Worm (Caenorhabditis elegans) whole organism, L1 larva: ENCODE data around the gene F38E9.6.

ENCODE experiments used
- C04F5.9 ChIP-seq: sonication (generic microtip); optimal IDR thresholded peaks from 2 replicates; lab custom pipeline; 2016; ENCODE audit warnings: missing genetic modification characterization, missing compliant biosample characterization
- C34B4.2 ChIP-seq: sonication (generic microtip); optimal IDR thresholded peaks from 2 replicates; lab custom pipeline; 2017; ENCODE audit warnings: mild to moderate bottlenecking, missing genetic modification characterization, missing compliant biosample characterization
- F16B12.6 ChIP-seq: fragments of 150-350 bp; optimal IDR thresholded peaks from 2 replicates; lab custom pipeline; 2014; ENCODE audit warnings: missing biosample characterization, missing genetic modification characterization
- aly-2 ChIP-seq: fragments of 150-350 bp; optimal IDR thresholded peaks from 2 replicates; lab custom pipeline; 2014; ENCODE audit warnings: missing biosample characterization, missing genetic modification characterization
- ama-1 ChIP-seq: fragments of 150-350 bp; optimal IDR thresholded peaks from 2 replicates; lab custom pipeline; 2014
- blmp-1 ChIP-seq: fragments of 150-350 bp; optimal IDR thresholded peaks from 2 replicates; lab custom pipeline; 2014; ENCODE audit warnings: missing biosample characterization, missing genetic modification characterization
- ceh-63 ChIP-seq: fragments of 200-800 bp; sonication (Bioruptor generic); optimal IDR thresholded peaks from 2 replicates; lab custom pipeline; 2018; ENCODE audit warnings: mild to moderate bottlenecking, missing genetic modification characterization, missing compliant biosample characterization
- ceh-8 ChIP-seq: fragments of 200-800 bp; sonication (Bioruptor generic); optimal IDR thresholded peaks from 2 replicates; lab custom pipeline; 2018; ENCODE audit warnings: mild to moderate bottlenecking, missing genetic modification characterization, moderate library complexity, missing compliant biosample characterization
- ceh-82 ChIP-seq, 3 experiments: fragments of 150-350 bp in 1 of 3; sonication (generic microtip) in 2 of 3; optimal IDR thresholded peaks; 2 replicates each; lab custom pipeline; 2014 to 2017; ENCODE audit warnings: missing biosample characterization in 3 of 3, missing genetic modification characterization in 3 of 3
- ces-1 ChIP-seq: fragments of 150-350 bp; optimal IDR thresholded peaks from 2 replicates; lab custom pipeline; 2014; ENCODE audit warnings: missing biosample characterization, missing genetic modification reagents, missing genetic modification characterization
- dpl-1 ChIP-seq, 3 experiments: fragments of 150-350 bp in 2 of 3; sonication (generic microtip) in 1 of 3; optimal IDR thresholded peaks; 2 replicates each; lab custom pipeline; 2014 to 2017; ENCODE audit warnings: missing biosample characterization in 3 of 3, missing genetic modification characterization in 3 of 3, missing genetic modification reagents in 3 of 3
- dsc-1 ChIP-seq: sonication (generic microtip); optimal IDR thresholded peaks from 2 replicates; lab custom pipeline; 2016; ENCODE audit warnings: mild to moderate bottlenecking, missing genetic modification characterization, missing compliant biosample characterization
- efl-3 ChIP-seq: fragments of 200-800 bp; sonication (Bioruptor generic); optimal IDR thresholded peaks from 2 replicates; lab custom pipeline; 2018; ENCODE audit warnings: mild to moderate bottlenecking, missing genetic modification characterization, missing compliant biosample characterization
- elt-3 ChIP-seq, 6 experiments: fragments of 150-350 bp in 1 of 6; sonication (generic microtip); optimal IDR thresholded peaks; 2 replicates each; lab custom pipeline; 2017 to 2018; ENCODE audit warnings: missing biosample characterization in 6 of 6, missing genetic modification characterization in 6 of 6, inconsistent platforms in 1 of 6
- ets-5 ChIP-seq: fragments of 200-800 bp; sonication (Bioruptor generic); IDR thresholded peaks from 2 replicates; pipeline ENCODE4 v1.3.6; 2022; ENCODE audit warnings: missing genetic modification characterization, missing compliant biosample characterization
- fkh-10 ChIP-seq: sonication (generic microtip); optimal IDR thresholded peaks from 2 replicates; lab custom pipeline; 2017; ENCODE audit warnings: missing biosample characterization, missing genetic modification reagents, missing genetic modification characterization
- fkh-8 ChIP-seq: sonication (generic microtip); optimal IDR thresholded peaks from 2 replicates; lab custom pipeline; 2016; ENCODE audit warnings: mild to moderate bottlenecking, missing genetic modification characterization, missing compliant biosample characterization
- grh-1 ChIP-seq: fragments of 200-800 bp; sonication (Bioruptor generic); IDR thresholded peaks from 2 replicates; pipeline ENCODE4 v1.3.6; 2022; ENCODE audit warnings: missing genetic modification reagents, missing genetic modification characterization, missing compliant biosample characterization
- lin-14 ChIP-seq: fragments of 200-800 bp; sonication (Bioruptor generic); optimal IDR thresholded peaks from 2 replicates; lab custom pipeline; 2018; ENCODE audit warnings: mild to moderate bottlenecking, missing genetic modification characterization, moderate library complexity, missing compliant biosample characterization
- lin-15B ChIP-seq: fragments of 150-350 bp; sonication (generic microtip); optimal IDR thresholded peaks from 3 replicates; lab custom pipeline; 2014; ENCODE audit warnings: missing biosample characterization, missing genetic modification characterization
- lir-3 ChIP-seq: sonication (generic microtip); optimal IDR thresholded peaks from 2 replicates; lab custom pipeline; 2016; ENCODE audit warnings: mild to moderate bottlenecking, missing genetic modification characterization, moderate library complexity, missing compliant biosample characterization; ENCODE audit not compliant: poor library complexity
- lsy-2 ChIP-seq, 2 experiments: fragments of 150-350 bp; optimal IDR thresholded peaks; 2 replicates each; lab custom pipeline; 2014; ENCODE audit warnings: missing biosample characterization in 2 of 2, missing genetic modification characterization in 2 of 2
- mdl-1 ChIP-seq, 2 experiments: fragments of 150-350 bp; optimal IDR thresholded peaks; 2 replicates each; lab custom pipeline; 2014 to 2017; ENCODE audit warnings: missing biosample characterization in 2 of 2, missing genetic modification characterization in 2 of 2, inconsistent platforms in 1 of 2
- mef-2 ChIP-seq: fragments of 150-350 bp; optimal IDR thresholded peaks from 2 replicates; lab custom pipeline; 2014; ENCODE audit warnings: missing biosample characterization, missing genetic modification characterization
- nhr-11 ChIP-seq: fragments of 150-350 bp; optimal IDR thresholded peaks from 2 replicates; lab custom pipeline; 2014; ENCODE audit warnings: missing biosample characterization, missing genetic modification characterization
- nhr-12 ChIP-seq: sonication (generic microtip); optimal IDR thresholded peaks from 2 replicates; lab custom pipeline; 2017; ENCODE audit warnings: missing biosample characterization, missing genetic modification characterization
- nhr-19 ChIP-seq: fragments of 200-800 bp; sonication (Bioruptor generic); conservative IDR thresholded peaks from 2 replicates; pipeline ENCODE4 v1.3.6; 2022; ENCODE audit warnings: missing genetic modification characterization, missing compliant biosample characterization
- nhr-47 ChIP-seq: sonication (generic microtip); optimal IDR thresholded peaks from 2 replicates; lab custom pipeline; 2016; ENCODE audit warnings: mild to moderate bottlenecking, missing genetic modification characterization, moderate library complexity, missing compliant biosample characterization
- nhr-77 ChIP-seq: fragments of 150-350 bp; optimal IDR thresholded peaks from 2 replicates; lab custom pipeline; 2014; ENCODE audit warnings: missing biosample characterization, missing genetic modification characterization
- nhr-85 ChIP-seq: sonication (generic microtip); peaks from one replicate; lab custom pipeline; 2016; ENCODE audit warnings: missing genetic modification characterization, inconsistent platforms, missing compliant biosample characterization
- nhr-90 ChIP-seq: sonication (generic microtip); optimal IDR thresholded peaks from 2 replicates; lab custom pipeline; 2016; ENCODE audit warnings: mild to moderate bottlenecking, missing genetic modification characterization, missing compliant biosample characterization; ENCODE audit not compliant: poor library complexity
- pqm-1 ChIP-seq: sonication (generic microtip); optimal IDR thresholded peaks from 3 replicates; lab custom pipeline; 2017; ENCODE audit warnings: missing biosample characterization, missing genetic modification characterization
- snu-23 ChIP-seq: sonication (generic microtip); optimal IDR thresholded peaks from 2 replicates; lab custom pipeline; 2016; ENCODE audit warnings: missing genetic modification characterization, missing compliant biosample characterization
- swsn-7 ChIP-seq: sonication (generic microtip); optimal IDR thresholded peaks from 2 replicates; lab custom pipeline; 2016; ENCODE audit warnings: missing genetic modification characterization, missing compliant biosample characterization
- tbx-2 ChIP-seq: sonication (generic microtip); optimal IDR thresholded peaks from 2 replicates; lab custom pipeline; 2016; ENCODE audit warnings: missing genetic modification characterization, missing compliant biosample characterization
- tlp-1 ChIP-seq: fragments of 150-350 bp; optimal IDR thresholded peaks from 2 replicates; lab custom pipeline; 2014; ENCODE audit warnings: missing biosample characterization, missing genetic modification characterization
- unc-30 ChIP-seq: sonication (generic microtip); optimal IDR thresholded peaks from 2 replicates; lab custom pipeline; 2017; ENCODE audit warnings: missing biosample characterization, missing genetic modification characterization
- unc-62 ChIP-seq: fragments of 150-350 bp; optimal IDR thresholded peaks from 2 replicates; lab custom pipeline; 2014; ENCODE audit warnings: missing biosample characterization, missing genetic modification reagents, missing genetic modification characterization
- xbp-1 ChIP-seq: sonication (generic microtip); optimal IDR thresholded peaks from 2 replicates; lab custom pipeline; 2016; ENCODE audit warnings: missing genetic modification characterization, missing compliant biosample characterization
- zag-1 ChIP-seq: fragments of 150-350 bp; optimal IDR thresholded peaks from 2 replicates; lab custom pipeline; 2014; ENCODE audit warnings: missing biosample characterization, missing genetic modification characterization
- ztf-4 ChIP-seq: fragments of 150-350 bp; optimal IDR thresholded peaks from 2 replicates; lab custom pipeline; 2014; ENCODE audit warnings: missing biosample characterization, missing genetic modification characterization

Gene F38E9.6

ce11 chrX:16398420-16398925, 33.8 kb upstream of the F38E9.6 start, which contains the start of gene F01G12.18:
F01G12.18 (minus strand) TSS chrX:16398470.
- TF ChIP-seq lin-15B (tag; lab: Kevin White, UChicago) (no peak), ces-1 (GFP tag; lab: Kevin White, UChicago) (no peak), ztf-4 (tag; lab: Kevin White, UChicago) (no peak), lir-3 (no peak), ceh-82 (tag; optimal IDR thresholded peaks at IDR 0.05; lab: Kevin White, UChicago) (no peak), nhr-77 (tag; lab: Kevin White, UChicago) (no peak), fkh-10 (no peak), snu-23 (GFP tag; lab: Kevin White, UChicago) (no peak), dsc-1 (no peak), fkh-8 (no peak), nhr-19 (GFP tag; lab: Robert Waterston, UW) (no peak), tlp-1 (tag; lab: Kevin White, UChicago) (no peak), swsn-7 (tag; lab: Kevin White, UChicago) (no peak), ceh-8 (no peak), lsy-2 (tag; optimal IDR thresholded peaks at IDR 0.05; lab: Kevin White, UChicago) (no peak)
- TF ChIP-seq, all 84 proteins: peak for 0

DNA sequence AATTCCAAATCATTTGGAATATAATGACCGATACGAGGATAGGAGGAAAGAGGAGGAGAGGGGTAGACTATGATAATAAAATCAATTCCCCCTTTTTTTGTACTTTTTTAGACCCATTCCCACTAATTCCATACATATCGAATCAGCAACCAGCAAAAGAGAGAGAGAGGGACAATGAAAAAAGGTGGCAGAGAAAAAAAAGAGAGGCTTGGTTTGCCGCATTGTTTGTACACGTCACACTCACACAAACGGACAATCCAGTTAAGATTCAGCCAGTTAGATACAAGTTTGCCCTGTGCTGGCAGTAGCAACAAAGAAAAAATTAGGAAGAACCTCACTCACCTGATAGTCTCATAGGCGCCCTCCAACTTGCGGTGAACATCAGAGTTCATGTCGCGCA, 31.3 kb upstream of the F38E9.6 start:
- no peak for TF ChIP-seq snu-23 (GFP tag; lab: Kevin White, UChicago)
- TF ChIP-seq nhr-12 (tag; lab: Kevin White, UChicago) = no peak
- no peak for TF ChIP-seq C34B4.2
- TF ChIP-seq lin-14 (GFP tag; lab: Kevin White, UChicago) = peak; percentile 7
- no peak for TF ChIP-seq zag-1
- no peak for TF ChIP-seq unc-30
- no peak for TF ChIP-seq ets-5 (GFP tag; lab: Robert Waterston, UW)
- peak in 1 of 6 experiments; percentile 51 for TF ChIP-seq elt-3 (tag; optimal IDR thresholded peaks at IDR 0.05; lab: Kevin White, UChicago)
- TF ChIP-seq lir-3 = no peak
- TF ChIP-seq nhr-77 (tag; lab: Kevin White, UChicago) = no peak
- TF ChIP-seq ama-1 = no peak
- peak; percentile 50 for TF ChIP-seq xbp-1 (tag; lab: Kevin White, UChicago)
- TF ChIP-seq dpl-1 (GFP tag; optimal IDR thresholded peaks at IDR 0.05; lab: Kevin White, UChicago) = no peak
- TF ChIP-seq mdl-1 (tag; optimal IDR thresholded peaks at IDR 0.05; lab: Kevin White, UChicago) = peak in 1 of 2 experiments; percentile 6
- TF ChIP-seq ceh-82 (tag; optimal IDR thresholded peaks at IDR 0.05; lab: Kevin White, UChicago) = no peak
- no peak for TF ChIP-seq ceh-63 (GFP tag; lab: Kevin White, UChicago)
- no peak for TF ChIP-seq nhr-90 (tag; lab: Kevin White, UChicago)
- TF ChIP-seq lsy-2 (tag; optimal IDR thresholded peaks at IDR 0.05; lab: Kevin White, UChicago) = no peak
- no peak for TF ChIP-seq pqm-1 (tag; lab: Kevin White, UChicago)
- TF ChIP-seq aly-2 (tag; lab: Kevin White, UChicago) = no peak
- no peak for TF ChIP-seq F16B12.6
- no peak for TF ChIP-seq blmp-1
- no peak for TF ChIP-seq C04F5.9
- no peak for TF ChIP-seq grh-1
- TF ChIP-seq nhr-11 (tag; lab: Kevin White, UChicago) = no peak
- TF ChIP-seq nhr-47 = no peak
- TF ChIP-seq nhr-19 (GFP tag; lab: Robert Waterston, UW) = no peak
- no peak for TF ChIP-seq dsc-1
- no peak for TF ChIP-seq tbx-2 (tag; lab: Kevin White, UChicago)
- TF ChIP-seq unc-62 (GFP tag; lab: Kevin White, UChicago) = no peak
- TF ChIP-seq nhr-85 (tag; lab: Kevin White, UChicago) = peak; percentile 59
- TF ChIP-seq efl-3 (GFP tag; lab: Kevin White, UChicago) = no peak

ce11 chrX:16402303-16402702, 29.9 kb upstream of the F38E9.6 start:
- TF ChIP-seq mef-2 (tag; lab: Kevin White, UChicago) (no peak), dsc-1 (peak; percentile 6)
